Fruit fly (Drosophila melanogaster): ENCODE results near the gene CG46301.

DNA sequence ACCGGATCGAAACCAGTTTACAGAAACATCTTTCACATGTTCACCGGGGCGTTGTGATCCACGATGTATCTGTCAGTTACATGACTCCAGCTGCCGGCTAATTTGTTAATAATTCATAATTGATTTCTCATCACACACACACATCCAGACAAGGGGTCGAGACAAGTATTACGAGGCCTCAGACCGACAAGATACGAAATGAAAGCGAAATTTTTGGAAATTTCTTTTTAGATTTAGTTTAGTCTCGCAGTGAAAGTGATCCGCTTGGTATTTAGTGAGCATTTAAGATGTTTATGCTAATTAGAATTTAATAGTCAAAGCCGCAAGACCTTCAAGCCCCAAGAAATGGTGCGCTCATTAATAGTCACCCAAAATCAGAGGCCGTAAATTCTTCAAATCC lies 65.8 kb downstream of the CG46301 start:
- TF ChIP-seq h (optimal IDR thresholded peaks at IDR 0.05) (no peak), psq (optimal IDR thresholded peaks at IDR 0.05) (no peak), Myc (optimal IDR thresholded peaks at IDR 0.05) (no peak)
